Fruit fly (Drosophila melanogaster) whole organism, larva: ENCODE data around the gene CG14837.

Source experiments
- noc ChIP-seq: fragments of 200-800 bp; sonication (Bioruptor generic); optimal IDR thresholded peaks from 3 replicates; lab custom pipeline; 2019; ENCODE audit warnings: missing biosample characterization, mild to moderate bottlenecking, missing genetic modification characterization, moderate library complexity

CG14837 gene

dm6 chr3L:7559937-7560336 lies at the start of gene CG14837:
Gene CG14837, minus strand, starts transcription at chr3L:7560037.
- TF ChIP-seq noc (tag; lab: Kevin White, UChicago) = no peak

- TF ChIP-seq noc (tag; lab: Kevin White, UChicago) = no peak
Observed at dm6 chr3L:7606336-7607001, 46.6 kb upstream of the CG14837 start.

- TF ChIP-seq noc (tag; lab: Kevin White, UChicago) = no peak
Observed at dm6 chr3L:7604863-7605262, 45.0 kb upstream of the CG14837 start.

dm6 chr3L:7603397-7603796 lies 43.6 kb upstream of the CG14837 start:
- no peak for TF ChIP-seq noc (tag; lab: Kevin White, UChicago)

dm6 chr3L:7601122-7601841 lies 41.4 kb upstream of the CG14837 start:
- TF ChIP-seq noc (tag; lab: Kevin White, UChicago) = no peak

- TF ChIP-seq noc (tag; lab: Kevin White, UChicago) = no peak
Observed at dm6 chr3L:7598329-7598728, 38.5 kb upstream of the CG14837 start.

- TF ChIP-seq noc (tag; lab: Kevin White, UChicago) = no peak
Observed at dm6 chr3L:7592791-7593190, 33.0 kb upstream of the CG14837 start, which contains the start of gene Pura. Gene Pura, plus strand, starts transcription at chr3L:7593091.

dm6 chr3L:7592113-7592752 lies 32.4 kb upstream of the CG14837 start:
- no peak for TF ChIP-seq noc (tag; lab: Kevin White, UChicago)

dm6 chr3L:7590898-7591297 lies 31.1 kb upstream of the CG14837 start, which contains the start of gene t-Grip84:
Gene t-Grip84, minus strand, starts transcription at chr3L:7590998.
- no peak for TF ChIP-seq noc (tag; lab: Kevin White, UChicago)

dm6 chr3L:7583154-7583553 lies 23.3 kb upstream of the CG14837 start, which contains the start of gene mmm:
Gene mmm, plus strand, starts transcription at chr3L:7583454.
- no peak for TF ChIP-seq noc (tag; lab: Kevin White, UChicago)

- no peak for TF ChIP-seq noc (tag; lab: Kevin White, UChicago)
Observed at dm6 chr3L:7572948-7573347, 13.1 kb upstream of the CG14837 start.

dm6 chr3L:7562310-7562709 lies 2.5 kb upstream of the CG14837 start, which contains the start of gene frac:
Gene frac, plus strand, starts transcription at chr3L:7562610.
- no peak for TF ChIP-seq noc (tag; lab: Kevin White, UChicago)

- no peak for TF ChIP-seq noc (tag; lab: Kevin White, UChicago)
Observed at dm6 chr3L:7560580-7560979, 743 bp upstream of the CG14837 start.

- TF ChIP-seq noc (tag; lab: Kevin White, UChicago) = no peak
Observed at dm6 chr3L:7553062-7553461, 6.8 kb downstream of the CG14837 start.

- TF ChIP-seq noc (tag; lab: Kevin White, UChicago) = no peak
Observed at dm6 chr3L:7552446-7552845, 7.4 kb downstream of the CG14837 start.

- no peak for TF ChIP-seq noc (tag; lab: Kevin White, UChicago)
Observed at dm6 chr3L:7550225-7550624, 9.6 kb downstream of the CG14837 start.
